Worm (Caenorhabditis elegans): ENCODE measurements around the gene fbxc-47.

The fbxc-47 gene

DNA sequence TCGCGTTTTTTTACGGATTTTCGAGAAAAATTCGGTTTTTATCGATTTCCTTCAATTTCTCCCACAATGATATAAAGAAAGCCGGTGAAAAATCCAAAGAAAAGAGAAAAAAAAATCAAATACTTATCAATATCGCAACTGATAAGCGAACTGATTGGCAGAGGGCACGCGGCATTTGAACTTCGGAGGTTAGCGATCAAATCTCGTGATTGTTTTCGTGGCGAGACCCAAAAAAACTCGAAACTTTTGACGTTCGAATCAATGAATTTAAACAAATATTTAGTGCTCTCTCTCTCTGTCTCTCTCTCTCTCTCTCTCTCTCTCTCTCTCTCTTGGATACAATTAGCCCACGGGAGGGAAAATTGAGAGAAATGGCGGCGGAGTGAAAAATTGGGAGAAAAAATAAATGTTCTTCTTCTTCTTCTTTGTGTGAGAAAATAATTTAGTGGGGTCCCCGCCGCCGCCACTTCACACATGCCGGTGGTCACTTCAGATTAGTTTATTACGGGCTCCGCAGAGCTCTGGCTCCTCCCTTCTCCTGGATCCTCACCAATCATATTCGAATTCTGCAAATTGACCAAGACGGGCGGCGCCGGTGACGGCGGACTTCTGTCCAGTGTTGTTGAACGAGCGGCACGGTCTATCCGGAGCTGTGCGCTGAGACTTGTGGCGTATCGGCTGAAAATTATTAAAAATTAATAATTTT, 9.4 kb downstream of the fbxc-47 start:
- TF ChIP-seq mdl-1 (tag; optimal IDR thresholded peaks at IDR 0.05): peak in 1 of 2 experiments; percentile 41
- no peak for TF ChIP-seq ceh-63 (GFP tag; optimal IDR thresholded peaks at IDR 0.05)
- TF ChIP-seq lsy-2 (tag; optimal IDR thresholded peaks at IDR 0.05): peak in 1 of 2 experiments; percentile 23
- TF ChIP-seq dpl-1 (GFP tag; optimal IDR thresholded peaks at IDR 0.05): peak in 1 of 3 experiments; percentile 7
- no peak for TF ChIP-seq mab-9 (GFP tag; IDR thresholded peaks at IDR 0.05)
- peak; percentile 33 for TF ChIP-seq lin-14 (GFP tag; optimal IDR thresholded peaks at IDR 0.05)
- peak; percentile 25 for TF ChIP-seq dsc-1 (tag; optimal IDR thresholded peaks at IDR 0.05)
- TF ChIP-seq blmp-1 (tag; optimal IDR thresholded peaks at IDR 0.05): peak; percentile 35
- no peak for TF ChIP-seq Y116A8C.19 (tag; optimal IDR thresholded peaks at IDR 0.05; ENCODE audit: borderline replicate concordance)
- peak; percentile 44 for TF ChIP-seq elt-2 (tag; optimal IDR thresholded peaks at IDR 0.05)
- TF ChIP-seq elt-3 (tag; optimal IDR thresholded peaks at IDR 0.05): peak in 1 of 6 experiments; percentile 39
- TF ChIP-seq efl-1 (optimal IDR thresholded peaks at IDR 0.05): no peak
- TF ChIP-seq efl-1 (GFP tag; optimal IDR thresholded peaks at IDR 0.05 in 1 of 2): peak in 1 of 2 experiments; percentile 43
- TF ChIP-seq lin-35 (GFP tag; optimal IDR thresholded peaks at IDR 0.05): peak in 1 of 2 experiments; percentile 47

DNA sequence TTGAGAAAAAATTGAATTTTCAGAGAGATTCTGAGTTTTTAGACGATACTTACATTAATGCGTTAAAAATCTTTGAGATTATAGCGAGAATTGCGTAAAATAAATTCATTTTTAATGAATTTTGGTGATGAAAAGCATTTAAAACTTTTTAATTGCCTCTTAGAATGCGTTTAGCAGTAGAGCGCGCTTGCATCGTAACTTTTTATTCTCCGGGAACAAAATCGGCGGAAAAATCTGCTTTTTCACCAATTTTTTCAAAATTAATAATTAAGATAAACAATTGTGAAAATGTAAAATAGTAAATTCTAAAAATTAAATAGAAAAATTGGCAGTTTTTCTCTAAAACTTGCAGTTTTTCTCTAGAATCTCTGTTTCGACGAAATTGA, 9.9 kb downstream of the fbxc-47 start:
- TF ChIP-seq dpl-1 (GFP tag; optimal IDR thresholded peaks at IDR 0.05) (no peak), lin-35 (GFP tag; optimal IDR thresholded peaks at IDR 0.05) (peak in 1 of 2 experiments; percentile 25), lin-13 (GFP tag; optimal IDR thresholded peaks at IDR 0.05) (no peak), efl-1 (optimal IDR thresholded peaks at IDR 0.05) (no peak), efl-1 (GFP tag; optimal IDR thresholded peaks at IDR 0.05 in 1 of 2) (peak; percentile 47 to 83)

DNA sequence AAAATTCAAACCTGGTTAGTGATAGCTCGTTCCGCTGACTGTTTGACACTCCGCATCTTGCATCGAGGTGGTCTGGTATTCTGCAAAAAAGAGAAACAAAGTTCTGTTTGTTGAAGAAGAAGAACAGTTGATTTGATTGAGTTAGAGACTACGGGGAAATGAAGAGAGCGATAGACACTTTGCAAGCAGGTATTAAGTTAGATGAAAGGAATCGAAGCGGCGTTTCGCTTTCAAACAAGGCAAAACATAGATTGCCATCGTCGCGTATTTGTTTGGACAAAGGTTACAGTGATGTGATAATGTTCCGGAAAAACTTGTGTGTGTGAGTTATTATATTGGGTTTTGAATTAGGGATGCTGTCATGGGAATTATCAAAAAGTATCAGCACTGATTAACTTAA, 11.9 kb downstream of the fbxc-47 start:
- no peak for TF ChIP-seq ceh-88 (GFP tag; IDR thresholded peaks at IDR 0.05)
- peak; percentile 92 for TF ChIP-seq blmp-1 (tag; optimal IDR thresholded peaks at IDR 0.05)
- TF ChIP-seq swsn-7 (tag; optimal IDR thresholded peaks at IDR 0.05): no peak
- TF ChIP-seq lin-14 (GFP tag; optimal IDR thresholded peaks at IDR 0.05): peak; percentile 40

DNA sequence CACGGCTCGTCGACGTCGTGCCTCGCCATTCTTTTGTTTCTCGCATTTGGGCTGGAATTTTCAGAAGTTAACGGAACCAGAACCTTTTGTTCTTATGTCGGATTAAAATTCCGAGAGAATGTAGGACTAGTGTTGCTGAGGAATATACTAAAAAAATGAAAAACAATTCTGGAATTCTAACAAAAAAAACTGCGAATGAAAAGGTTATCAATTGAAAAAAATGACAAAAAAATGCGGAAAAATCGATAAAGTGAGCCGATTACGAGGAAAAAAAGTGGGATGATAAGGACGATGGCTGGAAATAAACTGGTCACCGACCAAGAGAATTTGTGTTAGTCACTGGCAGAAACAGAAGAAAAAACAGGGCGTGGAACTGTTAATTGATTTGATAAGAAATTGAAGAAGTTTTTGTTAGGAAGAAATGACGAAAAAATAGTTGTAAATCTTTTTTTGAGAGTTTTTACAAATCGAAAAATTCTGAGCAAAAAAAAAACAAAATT, 14.0 kb downstream of the fbxc-47 start, which contains the start of gene bris-1:
Gene bris-1, minus strand, starts transcription at position 51 of the 500 bp plus-strand sequence.
- TF ChIP-seq nhr-85 (tag): peak; percentile 12
- peak; percentile 80 for TF ChIP-seq elt-2 (tag; optimal IDR thresholded peaks at IDR 0.05)
- no peak for TF ChIP-seq irx-1 (tag; optimal IDR thresholded peaks at IDR 0.05)

DNA sequence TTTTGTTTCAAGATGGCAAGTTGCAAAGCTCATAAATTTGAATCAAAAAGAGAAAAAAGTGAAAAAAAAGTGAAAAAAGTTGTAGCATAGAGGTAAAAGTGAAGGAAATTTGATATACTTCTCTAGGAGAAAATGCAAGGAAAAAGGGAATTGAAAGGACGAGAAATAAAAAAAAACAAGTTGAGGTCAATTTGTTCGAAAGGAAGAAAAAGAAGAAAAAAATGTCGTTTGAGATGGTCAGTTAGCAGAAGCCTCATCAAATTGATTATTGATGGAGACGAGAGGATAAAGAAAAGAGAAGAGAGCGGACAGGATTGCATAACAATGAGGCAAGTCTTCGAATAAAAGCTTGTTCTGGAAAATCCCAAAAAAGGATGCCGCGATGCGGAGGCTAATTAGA, 14.8 kb downstream of the fbxc-47 start:
- TF ChIP-seq nhr-71 (tag; optimal IDR thresholded peaks at IDR 0.05) (no peak), fkh-10 (GFP tag; optimal IDR thresholded peaks at IDR 0.05) (peak; percentile 95), lin-15B (tag; optimal IDR thresholded peaks at IDR 0.05) (no peak), lin-14 (GFP tag; optimal IDR thresholded peaks at IDR 0.05) (peak; percentile 30), aly-2 (tag; optimal IDR thresholded peaks at IDR 0.05) (no peak), ceh-63 (GFP tag; optimal IDR thresholded peaks at IDR 0.05) (no peak), blmp-1 (tag; optimal IDR thresholded peaks at IDR 0.05) (peak; percentile 20), mab-9 (GFP tag; IDR thresholded peaks at IDR 0.05) (no peak), nhr-85 (tag) (peak; percentile 9)

DNA sequence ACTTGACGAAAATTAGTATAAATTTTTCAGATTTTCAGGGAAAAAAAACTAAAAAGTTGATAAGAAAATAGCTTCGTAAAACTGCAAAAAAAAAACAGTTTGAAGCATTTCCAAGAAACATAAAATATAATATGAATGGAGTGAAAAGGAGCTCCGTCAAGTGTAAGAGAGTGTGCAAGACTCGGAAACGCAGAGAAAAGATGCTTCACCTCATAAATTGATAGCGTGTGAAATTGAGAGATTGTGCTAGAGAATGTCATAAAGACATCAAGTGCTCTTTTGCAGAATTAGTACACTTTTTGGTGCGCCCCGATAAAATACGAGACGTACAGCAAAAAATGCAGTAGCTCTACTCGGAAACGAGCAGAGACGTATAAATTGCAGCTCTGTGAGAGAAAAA, 16.2 kb downstream of the fbxc-47 start:
- TF ChIP-seq elt-2 (tag; optimal IDR thresholded peaks at IDR 0.05): peak; percentile 43
- no peak for TF ChIP-seq snpc-4 (tag; optimal IDR thresholded peaks at IDR 0.05)
- TF ChIP-seq nhr-47 (tag; optimal IDR thresholded peaks at IDR 0.05): peak; percentile 13
- TF ChIP-seq nhr-71 (tag; optimal IDR thresholded peaks at IDR 0.05): peak; percentile 34
- peak; percentile 32 for TF ChIP-seq lin-14 (GFP tag; optimal IDR thresholded peaks at IDR 0.05)
- no peak for TF ChIP-seq efl-1 (optimal IDR thresholded peaks at IDR 0.05)
- peak in 1 of 2 experiments; percentile 42 for TF ChIP-seq efl-1 (GFP tag; optimal IDR thresholded peaks at IDR 0.05 in 1 of 2)
- TF ChIP-seq sptf-1 (tag; optimal IDR thresholded peaks at IDR 0.05): no peak
- TF ChIP-seq mab-9 (GFP tag; IDR thresholded peaks at IDR 0.05): no peak
- TF ChIP-seq unc-86 (tag; optimal IDR thresholded peaks at IDR 0.05): peak; percentile 65

Measured in whole organism, L1 larva.